Worm (Caenorhabditis elegans) whole organism, L1 larva: ENCODE data around the gene F21A3.2.

ENCODE experiments used
- F16B12.6 ChIP-seq: fragments of 150-350 bp; optimal IDR thresholded peaks from 2 replicates; lab custom pipeline; 2014; ENCODE audit warnings: missing biosample characterization, missing genetic modification characterization
- alr-1 ChIP-seq: fragments of 200-800 bp; sonication (Bioruptor generic); optimal IDR thresholded peaks from 2 replicates; lab custom pipeline; 2018; ENCODE audit warnings: borderline replicate concordance, mild to moderate bottlenecking, missing genetic modification characterization, missing compliant biosample characterization
- aly-2 ChIP-seq: fragments of 150-350 bp; optimal IDR thresholded peaks from 2 replicates; lab custom pipeline; 2014; ENCODE audit warnings: missing biosample characterization, missing genetic modification characterization
- ceh-8 ChIP-seq: fragments of 200-800 bp; sonication (Bioruptor generic); optimal IDR thresholded peaks from 2 replicates; lab custom pipeline; 2018; ENCODE audit warnings: mild to moderate bottlenecking, missing genetic modification characterization, moderate library complexity, missing compliant biosample characterization
- ces-1 ChIP-seq: fragments of 150-350 bp; optimal IDR thresholded peaks from 2 replicates; lab custom pipeline; 2014; ENCODE audit warnings: missing biosample characterization, missing genetic modification reagents, missing genetic modification characterization
- dsc-1 ChIP-seq: sonication (generic microtip); optimal IDR thresholded peaks from 2 replicates; lab custom pipeline; 2016; ENCODE audit warnings: mild to moderate bottlenecking, missing genetic modification characterization, missing compliant biosample characterization
- efl-1 ChIP-seq, 4 experiments: fragments of 150-350 bp; optimal IDR thresholded peaks in 3 of 4; peaks in 1 of 4; 1 replicate in 1 of 4; 2 replicates in 3 of 4; lab custom pipeline; 2014; ENCODE audit warnings: missing biosample characterization in 2 of 4, missing genetic modification characterization in 2 of 4, missing genetic modification reagents in 2 of 4
- efl-3 ChIP-seq: fragments of 200-800 bp; sonication (Bioruptor generic); optimal IDR thresholded peaks from 2 replicates; lab custom pipeline; 2018; ENCODE audit warnings: mild to moderate bottlenecking, missing genetic modification characterization, missing compliant biosample characterization
- egl-13 ChIP-seq: sonication (generic microtip); optimal IDR thresholded peaks from 2 replicates; lab custom pipeline; 2016; ENCODE audit warnings: missing genotype, missing genetic modification reagents, missing genetic modification characterization, missing compliant biosample characterization
- egl-27 ChIP-seq, 2 experiments: fragments of 150-350 bp in 1 of 2; sonication (generic microtip); optimal IDR thresholded peaks; 3 replicates each; lab custom pipeline; 2017 to 2018; ENCODE audit warnings: missing biosample characterization in 2 of 2, missing genetic modification characterization in 2 of 2, missing genetic modification reagents in 2 of 2
- elt-3 ChIP-seq, 6 experiments: fragments of 150-350 bp in 1 of 6; sonication (generic microtip); optimal IDR thresholded peaks; 2 replicates each; lab custom pipeline; 2017 to 2018; ENCODE audit warnings: missing biosample characterization in 6 of 6, missing genetic modification characterization in 6 of 6, inconsistent platforms in 1 of 6
- ets-5 ChIP-seq: fragments of 200-800 bp; sonication (Bioruptor generic); IDR thresholded peaks from 2 replicates; pipeline ENCODE4 v1.3.6; 2022; ENCODE audit warnings: missing genetic modification characterization, missing compliant biosample characterization
- fkh-4 ChIP-seq: sonication (generic microtip); optimal IDR thresholded peaks from 2 replicates; lab custom pipeline; 2016; ENCODE audit warnings: missing compliant biosample characterization, missing genetic modification characterization, borderline replicate concordance
- fkh-8 ChIP-seq: sonication (generic microtip); optimal IDR thresholded peaks from 2 replicates; lab custom pipeline; 2016; ENCODE audit warnings: mild to moderate bottlenecking, missing genetic modification characterization, missing compliant biosample characterization
- fos-1 ChIP-seq: fragments of 150-350 bp; optimal IDR thresholded peaks from 2 replicates; lab custom pipeline; 2014; ENCODE audit warnings: missing biosample characterization, missing genetic modification characterization
- hlh-17 ChIP-seq: fragments of 200-800 bp; sonication (Bioruptor generic); optimal IDR thresholded peaks from 2 replicates; lab custom pipeline; 2018; ENCODE audit warnings: missing genetic modification characterization, mild to moderate bottlenecking, missing compliant biosample characterization, moderate library complexity, borderline replicate concordance
- hpl-2 ChIP-seq: fragments of 150-350 bp; optimal IDR thresholded peaks from 2 replicates; lab custom pipeline; 2014; ENCODE audit warnings: missing biosample characterization, missing genetic modification reagents, missing genetic modification characterization
- irx-1 ChIP-seq: sonication (generic microtip); optimal IDR thresholded peaks from 2 replicates; lab custom pipeline; 2016; ENCODE audit warnings: missing genetic modification characterization, missing compliant biosample characterization
- lin-14 ChIP-seq: fragments of 200-800 bp; sonication (Bioruptor generic); optimal IDR thresholded peaks from 2 replicates; lab custom pipeline; 2018; ENCODE audit warnings: mild to moderate bottlenecking, missing genetic modification characterization, moderate library complexity, missing compliant biosample characterization
- lin-15B ChIP-seq: fragments of 150-350 bp; sonication (generic microtip); optimal IDR thresholded peaks from 3 replicates; lab custom pipeline; 2014; ENCODE audit warnings: missing biosample characterization, missing genetic modification characterization
- lin-35 ChIP-seq, 2 experiments: fragments of 150-350 bp; optimal IDR thresholded peaks; 2 replicates each; lab custom pipeline; 2014; ENCODE audit warnings: missing biosample characterization in 2 of 2, missing genetic modification characterization in 2 of 2, missing genetic modification reagents in 2 of 2
- mef-2 ChIP-seq: fragments of 150-350 bp; optimal IDR thresholded peaks from 2 replicates; lab custom pipeline; 2014; ENCODE audit warnings: missing biosample characterization, missing genetic modification characterization
- mep-1 ChIP-seq: fragments of 150-350 bp; optimal IDR thresholded peaks from 2 replicates; lab custom pipeline; 2014; ENCODE audit warnings: missing biosample characterization, missing genetic modification characterization
- nhr-20 ChIP-seq: sonication (generic microtip); optimal IDR thresholded peaks from 2 replicates; lab custom pipeline; 2016; ENCODE audit warnings: mild to moderate bottlenecking, missing genetic modification characterization, missing compliant biosample characterization
- nhr-237 ChIP-seq: fragments of 150-350 bp; optimal IDR thresholded peaks from 2 replicates; lab custom pipeline; 2014; ENCODE audit warnings: missing biosample characterization, missing genetic modification characterization
- nhr-47 ChIP-seq: sonication (generic microtip); optimal IDR thresholded peaks from 2 replicates; lab custom pipeline; 2016; ENCODE audit warnings: mild to moderate bottlenecking, missing genetic modification characterization, moderate library complexity, missing compliant biosample characterization
- nhr-71 ChIP-seq: sonication (generic microtip); optimal IDR thresholded peaks from 2 replicates; lab custom pipeline; 2016; ENCODE audit warnings: mild to moderate bottlenecking, missing genetic modification characterization, moderate library complexity, missing compliant biosample characterization
- nhr-76 ChIP-seq: sonication (generic microtip); optimal IDR thresholded peaks from 2 replicates; lab custom pipeline; 2017; ENCODE audit warnings: missing biosample characterization, missing genetic modification characterization
- nhr-77 ChIP-seq: fragments of 150-350 bp; optimal IDR thresholded peaks from 2 replicates; lab custom pipeline; 2014; ENCODE audit warnings: missing biosample characterization, missing genetic modification characterization
- nhr-90 ChIP-seq: sonication (generic microtip); optimal IDR thresholded peaks from 2 replicates; lab custom pipeline; 2016; ENCODE audit warnings: mild to moderate bottlenecking, missing genetic modification characterization, missing compliant biosample characterization; ENCODE audit not compliant: poor library complexity
- pqm-1 ChIP-seq: sonication (generic microtip); optimal IDR thresholded peaks from 3 replicates; lab custom pipeline; 2017; ENCODE audit warnings: missing biosample characterization, missing genetic modification characterization
- sptf-1 ChIP-seq: fragments of 150-350 bp; optimal IDR thresholded peaks from 2 replicates; lab custom pipeline; 2014; ENCODE audit warnings: missing biosample characterization, missing genetic modification characterization
- tlp-1 ChIP-seq: fragments of 150-350 bp; optimal IDR thresholded peaks from 2 replicates; lab custom pipeline; 2014; ENCODE audit warnings: missing biosample characterization, missing genetic modification characterization
- unc-30 ChIP-seq: sonication (generic microtip); optimal IDR thresholded peaks from 2 replicates; lab custom pipeline; 2017; ENCODE audit warnings: missing biosample characterization, missing genetic modification characterization
- unc-86 ChIP-seq: sonication (generic microtip); optimal IDR thresholded peaks from 2 replicates; lab custom pipeline; 2016; ENCODE audit warnings: missing genetic modification characterization, missing compliant biosample characterization
- vab-15 ChIP-seq: sonication (generic microtip); optimal IDR thresholded peaks from 2 replicates; lab custom pipeline; 2017; ENCODE audit warnings: missing genotype, mild to moderate bottlenecking, missing genetic modification characterization, missing compliant biosample characterization
- ztf-4 ChIP-seq: fragments of 150-350 bp; optimal IDR thresholded peaks from 2 replicates; lab custom pipeline; 2014; ENCODE audit warnings: missing biosample characterization, missing genetic modification characterization

Gene F21A3.2

ce11 chrV:15550408-15550807, 16.6 kb upstream of the F21A3.2 start:
- no peak for TF ChIP-seq lin-14 (GFP tag; lab: Kevin White, UChicago)
- no peak for TF ChIP-seq hpl-2 (GFP tag; lab: Kevin White, UChicago)
- no peak for TF ChIP-seq unc-86 (tag; lab: Kevin White, UChicago)
- no peak for TF ChIP-seq alr-1
- TF ChIP-seq vab-15 (tag; lab: Kevin White, UChicago) = no peak
- no peak for TF ChIP-seq fkh-4
- TF ChIP-seq nhr-71 (tag; lab: Kevin White, UChicago) = no peak
- TF ChIP-seq aly-2 (tag; lab: Kevin White, UChicago) = no peak
- TF ChIP-seq ztf-4 (tag; lab: Kevin White, UChicago) = no peak
- no peak for TF ChIP-seq nhr-237 (tag; lab: Kevin White, UChicago)
- no peak for TF ChIP-seq mep-1
- TF ChIP-seq efl-1 (optimal IDR thresholded peaks at IDR 0.05; lab: Kevin White, UChicago) = no peak
- no peak for TF ChIP-seq efl-1 (GFP tag; optimal IDR thresholded peaks at IDR 0.05 in 1 of 2; lab: Kevin White, UChicago)
- no peak for TF ChIP-seq fkh-8 (tag; lab: Kevin White, UChicago)
- TF ChIP-seq nhr-47 (tag; lab: Kevin White, UChicago) = no peak
- no peak for TF ChIP-seq tlp-1 (tag; lab: Kevin White, UChicago)
- TF ChIP-seq nhr-77 (tag; lab: Kevin White, UChicago) = no peak
- no peak for TF ChIP-seq ceh-8 (GFP tag; lab: Kevin White, UChicago)

- TF ChIP-seq efl-1 (optimal IDR thresholded peaks at IDR 0.05; lab: Kevin White, UChicago) = no peak
- TF ChIP-seq efl-1 (GFP tag; optimal IDR thresholded peaks at IDR 0.05 in 1 of 2; lab: Kevin White, UChicago) = peak in 1 of 2 experiments; percentile 88
- TF ChIP-seq lin-35 (GFP tag; optimal IDR thresholded peaks at IDR 0.05; lab: Kevin White, UChicago) = peak in 1 of 2 experiments; percentile 17
- peak; percentile 15 for TF ChIP-seq nhr-90 (tag; lab: Kevin White, UChicago)
- no peak for TF ChIP-seq mef-2 (tag; lab: Kevin White, UChicago)
- TF ChIP-seq egl-27 (tag; optimal IDR thresholded peaks at IDR 0.05; lab: Kevin White, UChicago) = no peak
These were observed 14.0 kb upstream of the F21A3.2 start for ce11 chrV:15547727-15548126.

ce11 chrV:15544898-15545297, 11.1 kb upstream of the F21A3.2 start, which contains the start of gene glb-14:
glb-14 (minus strand) TSS chrV:15544994.
- TF ChIP-seq pqm-1 (tag; lab: Kevin White, UChicago) (no peak), lin-15B (no peak), sptf-1 (tag; lab: Kevin White, UChicago) (no peak), egl-13 (tag; lab: Kevin White, UChicago) (no peak), unc-86 (tag; lab: Kevin White, UChicago) (no peak), ces-1 (GFP tag; lab: Kevin White, UChicago) (no peak), fos-1 (no peak), ets-5 (GFP tag; lab: Robert Waterston, UW) (no peak), nhr-20 (tag; lab: Kevin White, UChicago) (no peak), alr-1 (no peak), nhr-76 (no peak), elt-3 (tag; optimal IDR thresholded peaks at IDR 0.05; lab: Kevin White, UChicago) (no peak), dsc-1 (no peak), unc-30 (tag; lab: Kevin White, UChicago) (no peak), hlh-17 (no peak), irx-1 (tag; lab: Kevin White, UChicago) (no peak)
- TF ChIP-seq, all 84 proteins: peak for 0

ce11 chrV:15543252-15543651, 9.5 kb upstream of the F21A3.2 start:
- TF ChIP-seq efl-3 (GFP tag; lab: Kevin White, UChicago) = no peak
- TF ChIP-seq F16B12.6 = no peak
- no peak for TF ChIP-seq mef-2 (tag; lab: Kevin White, UChicago)
- TF ChIP-seq ets-5 (GFP tag; lab: Robert Waterston, UW) = no peak
